Worm (Caenorhabditis elegans) whole organism, L2 larva: Measurements from ENCODE around the gene ZK899.3.

ENCODE experiments used
- ZK546.5 ChIP-seq: sonication (generic microtip); optimal IDR thresholded peaks from 2 replicates; lab custom pipeline; 2017; ENCODE audit warnings: missing biosample characterization, missing genetic modification characterization
- elt-3 ChIP-seq: sonication (generic microtip); optimal IDR thresholded peaks from 2 replicates; lab custom pipeline; 2017; ENCODE audit warnings: missing biosample characterization, missing genetic modification characterization
- fos-1 ChIP-seq: fragments of 150-350 bp; optimal IDR thresholded peaks from 2 replicates; lab custom pipeline; 2014; ENCODE audit warnings: missing biosample characterization, missing genetic modification characterization
- lin-39 ChIP-seq: fragments of 150-350 bp; optimal IDR thresholded peaks from 2 replicates; lab custom pipeline; 2014; ENCODE audit warnings: missing biosample characterization, missing genetic modification reagents, missing genetic modification characterization
- mab-5 ChIP-seq: fragments of 150-350 bp; optimal IDR thresholded peaks from 2 replicates; lab custom pipeline; 2014; ENCODE audit warnings: missing biosample characterization, missing genetic modification characterization
- nhr-11 ChIP-seq: fragments of 150-350 bp; optimal IDR thresholded peaks from 2 replicates; lab custom pipeline; 2014; ENCODE audit warnings: missing biosample characterization, missing genetic modification characterization
- nhr-12 ChIP-seq: fragments of 150-350 bp; optimal IDR thresholded peaks from 2 replicates; lab custom pipeline; 2014; ENCODE audit warnings: missing biosample characterization, missing genetic modification characterization
- nhr-129 ChIP-seq: fragments of 150-350 bp; optimal IDR thresholded peaks from 2 replicates; lab custom pipeline; 2014; ENCODE audit warnings: missing biosample characterization, missing genetic modification characterization
- nhr-77 ChIP-seq: fragments of 150-350 bp; optimal IDR thresholded peaks from 2 replicates; lab custom pipeline; 2014; ENCODE audit warnings: missing biosample characterization, missing genetic modification characterization
- peb-1 ChIP-seq: fragments of 150-350 bp; optimal IDR thresholded peaks from 2 replicates; lab custom pipeline; 2014; ENCODE audit warnings: missing biosample characterization, missing genetic modification characterization
- skn-1 ChIP-seq: sonication (generic microtip); optimal IDR thresholded peaks from 2 replicates; lab custom pipeline; 2017; ENCODE audit warnings: missing biosample characterization, missing genetic modification characterization
- sma-3 ChIP-seq: sonication (generic microtip); optimal IDR thresholded peaks from 2 replicates; lab custom pipeline; 2016; ENCODE audit warnings: missing genetic modification reagents, missing genetic modification characterization, missing compliant biosample characterization
- unc-62 ChIP-seq: fragments of 150-350 bp; optimal IDR thresholded peaks from 2 replicates; lab custom pipeline; 2014; ENCODE audit warnings: missing biosample characterization, missing genetic modification reagents, missing genetic modification characterization
- ztf-1 ChIP-seq: fragments of 200-800 bp; sonication (Bioruptor generic); conservative IDR thresholded peaks from 2 replicates; pipeline ENCODE4 v1.3.6; 2022; ENCODE audit warnings: missing genetic modification characterization, missing compliant biosample characterization

DNA sequence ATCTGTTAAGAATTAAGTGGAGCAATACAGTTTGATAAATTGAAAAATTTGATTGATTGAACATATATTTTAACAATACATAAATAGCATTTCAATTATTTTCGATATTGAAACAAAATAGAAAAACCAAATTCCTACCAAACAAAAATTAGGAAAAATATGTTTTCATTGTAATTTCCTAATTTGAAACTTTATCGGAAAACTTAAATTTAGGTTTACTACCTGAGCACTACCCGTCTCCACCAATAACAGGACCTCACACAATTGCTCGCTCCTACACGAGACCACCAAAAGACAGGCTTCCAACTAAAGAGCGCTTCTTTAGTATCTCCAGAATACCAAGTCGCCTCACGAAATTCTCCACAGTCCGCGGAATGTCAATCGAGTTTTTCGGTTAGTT, 23.8 kb downstream of the ZK899.3 start:
- TF ChIP-seq skn-1 (tag; lab: Kevin White, UChicago) (no peak), mab-5 (tag; lab: Kevin White, UChicago) (no peak), nhr-12 (tag; lab: Kevin White, UChicago) (no peak), nhr-77 (tag; lab: Kevin White, UChicago) (no peak), lin-39 (tag; lab: Kevin White, UChicago) (no peak), ZK546.5 (no peak), nhr-11 (tag; lab: Kevin White, UChicago) (no peak), ztf-1 (GFP tag; lab: Robert Waterston, UW) (no peak), elt-3 (tag; lab: Kevin White, UChicago) (no peak), fos-1 (tag; lab: Kevin White, UChicago) (no peak), sma-3 (GFP tag; lab: Kevin White, UChicago) (no peak), nhr-129 (no peak), unc-62 (GFP tag; lab: Kevin White, UChicago) (no peak), peb-1 (tag; lab: Kevin White, UChicago) (no peak)
